Fruit fly (Drosophila melanogaster) whole organism, wandering third instar larva: ENCODE measurements around the gene Pss.

Experiments used
- Abd-B ChIP-seq: fragments of >200 bp; optimal IDR thresholded peaks from 2 replicates; lab custom pipeline; 2017; ENCODE audit warnings: missing biosample characterization, missing genetic modification characterization
- Dif ChIP-seq: fragments of 200-275, 200-300 bp; sonication (Bioruptor generic); optimal IDR thresholded peaks from 2 replicates; lab custom pipeline; 2018; ENCODE audit warnings: missing biosample characterization, missing genetic modification characterization; ENCODE audit not compliant: partially characterized antibody
- Vsx2 ChIP-seq: fragments of 200-300, 225-300 bp; sonication (Bioruptor generic); optimal IDR thresholded peaks from 2 replicates; lab custom pipeline; 2018; ENCODE audit warnings: missing biosample characterization, missing genetic modification characterization; ENCODE audit not compliant: partially characterized antibody
- tai ChIP-seq: sonication (Bioruptor generic); optimal IDR thresholded peaks from 2 replicates; lab custom pipeline; 2016; ENCODE audit warnings: missing biosample characterization, missing genetic modification characterization
- usp ChIP-seq: fragments of >200 bp; optimal IDR thresholded peaks from 2 replicates; lab custom pipeline; 2017; ENCODE audit warnings: missing biosample characterization, missing genetic modification characterization
- woc ChIP-seq: sonication (Bioruptor generic); optimal IDR thresholded peaks from 2 replicates; lab custom pipeline; 2016; ENCODE audit warnings: missing biosample characterization, mild to moderate bottlenecking, missing genetic modification characterization

The Pss gene

dm6 chr3L:20472607-20473006, 53.4 kb downstream of the Pss start:
- TF ChIP-seq Vsx2 (GFP tag; lab: Kevin White, UChicago) (no peak), Abd-B (GFP tag; lab: Kevin White, UChicago) (no peak), Dif (no peak), usp (GFP tag; lab: Kevin White, UChicago) (no peak), woc (GFP tag; lab: Kevin White, UChicago) (no peak), tai (GFP tag; lab: Kevin White, UChicago) (no peak)
